Fruit fly (Drosophila melanogaster) whole organism, embryonic: ENCODE measurements around the gene Egfrap.

ENCODE experiments used
- CG10366 ChIP-seq: fragments of 200-800 bp; sonication (Bioruptor generic); IDR thresholded peaks from 2 replicates; pipeline ENCODE4 v1.3.6; 2022; ENCODE audit warnings: missing biosample characterization, missing genetic modification characterization
- CG10979 ChIP-seq: fragments of 200-800 bp; sonication (Bioruptor generic); optimal IDR thresholded peaks from 2 replicates; lab custom pipeline; 2018; ENCODE audit warnings: missing biosample characterization, mild to moderate bottlenecking, missing genetic modification characterization, moderate library complexity
- CG16813 ChIP-seq: fragments of 200-800 bp; sonication (Bioruptor generic); IDR thresholded peaks from 3 replicates; pipeline ENCODE4 v1.3.6; 2022; ENCODE audit warnings: missing biosample characterization, missing genetic modification characterization; ENCODE audit not compliant: partially characterized antibody
- CG17612 ChIP-seq: fragments of 200-800 bp; sonication (Bioruptor generic); IDR thresholded peaks from 2 replicates; pipeline ENCODE4 v1.3.6; 2022; ENCODE audit warnings: missing biosample characterization, missing genetic modification characterization
- CG2712 ChIP-seq: fragments of 200-800 bp; optimal IDR thresholded peaks from 3 replicates; lab custom pipeline; 2019; ENCODE audit warnings: missing biosample characterization, mild to moderate bottlenecking, missing genetic modification characterization, moderate library complexity
- Chrac-16 ChIP-seq: fragments of 200-800 bp; sonication (Bioruptor generic); optimal IDR thresholded peaks from 3 replicates; lab custom pipeline; 2016; ENCODE audit warnings: missing biosample characterization, missing genetic modification characterization
- Dll ChIP-seq: fragments of 200-800 bp; sonication (Bioruptor generic); IDR thresholded peaks from 4 replicates; pipeline ENCODE4 v1.3.6; 2022; ENCODE audit warnings: missing biosample characterization, missing genetic modification characterization; ENCODE audit not compliant: partially characterized antibody
- dysf ChIP-seq: fragments of 200-800 bp; sonication (Bioruptor generic); IDR thresholded peaks from 3 replicates; pipeline ENCODE4 v1.3.6; 2022; ENCODE audit warnings: missing biosample characterization, missing genetic modification characterization
- usp ChIP-seq: fragments of >200 bp; optimal IDR thresholded peaks from 2 replicates; lab custom pipeline; 2017; ENCODE audit warnings: missing biosample characterization, missing genetic modification characterization

dm6 chr3L:5902189-5902765, 48.2 kb downstream of the Egfrap start, which contains the start of gene QC:
- no peak for TF ChIP-seq usp (GFP tag; lab: Kevin White, UChicago)
- no peak for TF ChIP-seq CG16813 (GFP tag; lab: Robert Waterston, UW)
- no peak for TF ChIP-seq Dll (GFP tag; lab: Robert Waterston, UW)
- no peak for TF ChIP-seq CG10366 (GFP tag; lab: Robert Waterston, UW)
- TF ChIP-seq CG10979 (tag; lab: Kevin White, UChicago) = no peak
- no peak for TF ChIP-seq dysf (GFP tag; lab: Robert Waterston, UW)
- no peak for TF ChIP-seq Chrac-16 (GFP tag; lab: Kevin White, UChicago)
- TF ChIP-seq CG2712 = no peak
- TF ChIP-seq CG17612 = no peak
